Worm (Caenorhabditis elegans): ENCODE data around the gene Y22D7AR.2.

Gene Y22D7AR.2

ce11 chrIII:1687999-1688398 is 17.7 kb upstream of the Y22D7AR.2 start, which contains the start of gene Y22D7AR.7:
Gene Y22D7AR.7, minus strand, starts transcription at chrIII:1688099.
- TF ChIP-seq unc-62 (GFP tag; optimal IDR thresholded peaks at IDR 0.05) (no peak), R02D3.7 (tag; optimal IDR thresholded peaks at IDR 0.05) (no peak)

- TF ChIP-seq unc-62 (GFP tag; optimal IDR thresholded peaks at IDR 0.05), result no peak
- no peak for TF ChIP-seq nhr-25 (tag; optimal IDR thresholded peaks at IDR 0.05)
- no peak for TF ChIP-seq egl-27 (tag; optimal IDR thresholded peaks at IDR 0.05)
- TF ChIP-seq ZK546.5 (tag; optimal IDR thresholded peaks at IDR 0.05), result no peak
- TF ChIP-seq ztf-11 (tag; optimal IDR thresholded peaks at IDR 0.05), result no peak
- no peak for TF ChIP-seq zag-1 (tag; optimal IDR thresholded peaks at IDR 0.05)
- TF ChIP-seq aly-2 (tag; optimal IDR thresholded peaks at IDR 0.05), result no peak
- no peak for TF ChIP-seq nhr-237 (tag; optimal IDR thresholded peaks at IDR 0.05)
- TF ChIP-seq nhr-67 (tag; optimal IDR thresholded peaks at IDR 0.05), result no peak
- no peak for TF ChIP-seq fkh-10 (GFP tag; optimal IDR thresholded peaks at IDR 0.05)
- no peak for TF ChIP-seq nhr-28 (tag; optimal IDR thresholded peaks at IDR 0.05)
- no peak for TF ChIP-seq nhr-77 (tag; optimal IDR thresholded peaks at IDR 0.05)
- TF ChIP-seq nhr-11 (tag; optimal IDR thresholded peaks at IDR 0.05), result no peak
- TF ChIP-seq skn-1 (tag; optimal IDR thresholded peaks at IDR 0.05), result no peak
- no peak for TF ChIP-seq snpc-4 (tag; optimal IDR thresholded peaks at IDR 0.05)
- no peak for TF ChIP-seq mml-1 (tag; optimal IDR thresholded peaks at IDR 0.05)
- no peak for TF ChIP-seq elt-3 (tag; optimal IDR thresholded peaks at IDR 0.05)
- no peak for TF ChIP-seq pqm-1 (tag; optimal IDR thresholded peaks at IDR 0.05)
- no peak for TF ChIP-seq R02D3.7 (tag; optimal IDR thresholded peaks at IDR 0.05)
Measured at ce11 chrIII:1689927-1690326, 15.8 kb upstream of the Y22D7AR.2 start, which contains the start of gene Y22D7AR.14. Gene Y22D7AR.14, minus strand, starts transcription at chrIII:1690027.

ce11 chrIII:1695006-1695405 is 10.7 kb upstream of the Y22D7AR.2 start, which contains the start of gene srd-64:
Gene srd-64, minus strand, starts transcription at chrIII:1695106.
- TF ChIP-seq nhr-76 (tag; optimal IDR thresholded peaks at IDR 0.05) (no peak), elt-2 (tag; optimal IDR thresholded peaks at IDR 0.05) (no peak), eor-1 (tag; optimal IDR thresholded peaks at IDR 0.05) (no peak), elt-1 (tag; optimal IDR thresholded peaks at IDR 0.05) (no peak), jun-1 (tag; optimal IDR thresholded peaks at IDR 0.05) (no peak), pqm-1 (tag; optimal IDR thresholded peaks at IDR 0.05) (no peak), sea-2 (GFP tag; optimal IDR thresholded peaks at IDR 0.05) (no peak), ZK546.5 (tag; optimal IDR thresholded peaks at IDR 0.05) (no peak), nhr-11 (tag; optimal IDR thresholded peaks at IDR 0.05) (no peak), nhr-43 (tag; optimal IDR thresholded peaks at IDR 0.05; ENCODE audit: poor library complexity, severe bottlenecking) (no peak), daf-12 (tag; optimal IDR thresholded peaks at IDR 0.05) (no peak), nhr-12 (tag; optimal IDR thresholded peaks at IDR 0.05) (no peak), zag-1 (tag; optimal IDR thresholded peaks at IDR 0.05) (no peak), fkh-2 (tag; optimal IDR thresholded peaks at IDR 0.05) (no peak), nfya-1 (tag; optimal IDR thresholded peaks at IDR 0.05; ENCODE audit: insufficient read depth) (no peak), nhr-237 (tag; optimal IDR thresholded peaks at IDR 0.05) (no peak), unc-39 (tag; optimal IDR thresholded peaks at IDR 0.05) (no peak), lin-15B (tag; optimal IDR thresholded peaks at IDR 0.05) (no peak)

ce11 chrIII:1698842-1699241 is 6.9 kb upstream of the Y22D7AR.2 start, which contains the start of gene fbxa-74:
Gene fbxa-74, minus strand, starts transcription at chrIII:1698986.
- TF ChIP-seq nhr-237 (tag; optimal IDR thresholded peaks at IDR 0.05), result no peak
- peak; percentile 83 for TF ChIP-seq elt-2 (tag; optimal IDR thresholded peaks at IDR 0.05)
- peak; percentile 32 for TF ChIP-seq pqm-1 (tag; optimal IDR thresholded peaks at IDR 0.05)
- TF ChIP-seq nhr-67 (tag; optimal IDR thresholded peaks at IDR 0.05), result no peak
- no peak for TF ChIP-seq lin-15B (tag; optimal IDR thresholded peaks at IDR 0.05)
- TF ChIP-seq pha-4 (tag; optimal IDR thresholded peaks at IDR 0.05), result peak; percentile 12
- no peak for TF ChIP-seq skn-1 (tag; optimal IDR thresholded peaks at IDR 0.05)
- no peak for TF ChIP-seq egl-5 (tag; optimal IDR thresholded peaks at IDR 0.05)
- no peak for TF ChIP-seq ztf-4 (tag; optimal IDR thresholded peaks at IDR 0.05)
- TF ChIP-seq nhr-12 (tag; optimal IDR thresholded peaks at IDR 0.05), result no peak
- TF ChIP-seq fkh-10 (GFP tag; optimal IDR thresholded peaks at IDR 0.05), result no peak

- TF ChIP-seq elt-2 (tag; optimal IDR thresholded peaks at IDR 0.05), result no peak
- no peak for TF ChIP-seq nhr-77 (tag; optimal IDR thresholded peaks at IDR 0.05)
- TF ChIP-seq lin-39 (tag; optimal IDR thresholded peaks at IDR 0.05), result no peak
- TF ChIP-seq mml-1 (tag; optimal IDR thresholded peaks at IDR 0.05), result no peak
- TF ChIP-seq lsy-12 (tag; optimal IDR thresholded peaks at IDR 0.05), result no peak
- TF ChIP-seq tbx-2 (tag; optimal IDR thresholded peaks at IDR 0.05), result no peak
- no peak for TF ChIP-seq sea-2 (GFP tag; optimal IDR thresholded peaks at IDR 0.05)
- TF ChIP-seq jun-1 (tag; optimal IDR thresholded peaks at IDR 0.05), result no peak
- TF ChIP-seq nhr-12 (tag; optimal IDR thresholded peaks at IDR 0.05), result no peak
- no peak for TF ChIP-seq snpc-4 (tag; optimal IDR thresholded peaks at IDR 0.05)
- no peak for TF ChIP-seq pha-4 (tag; optimal IDR thresholded peaks at IDR 0.05)
- TF ChIP-seq unc-62 (GFP tag; optimal IDR thresholded peaks at IDR 0.05), result no peak
- TF ChIP-seq nfya-1 (tag; optimal IDR thresholded peaks at IDR 0.05; ENCODE audit: insufficient read depth), result no peak
- no peak for TF ChIP-seq elt-3 (tag; optimal IDR thresholded peaks at IDR 0.05)
Measured at ce11 chrIII:1702337-1702736, 3.4 kb upstream of the Y22D7AR.2 start, which contains the start of gene spex-3. Gene spex-3, minus strand, starts transcription at chrIII:1702437.

Data from whole organism, L3 larva.